Worm (Caenorhabditis elegans): ENCODE data around the gene tald-1.
A peak's percentile ranks its signal among the peaks of the same experiment; 100 is the strongest.

The tald-1 gene

ce11 chrIV:4390438-4390894 is 4.0 kb downstream of the tald-1 start, which contains the start of the genes rpl-7A and set-21 (continued):
- TF ChIP-seq daf-16 (GFP tag; optimal IDR thresholded peaks at IDR 0.05) (peak; percentile 17 to 77), daf-16 (tag; optimal IDR thresholded peaks at IDR 0.05) (peak; percentile 45), unc-62 (GFP tag; optimal IDR thresholded peaks at IDR 0.05 in 1 of 2) (peak in 1 of 2 experiments; percentile 90), unc-62 (tag; optimal IDR thresholded peaks at IDR 0.05) (no peak), dmd-9 (GFP tag; IDR thresholded peaks at IDR 0.05) (peak; percentile 97), nhr-28 (tag; optimal IDR thresholded peaks at IDR 0.05) (peak; percentile 91), nhr-25 (tag; optimal IDR thresholded peaks at IDR 0.05; ENCODE audit: borderline replicate concordance, insufficient read depth) (peak; percentile 93), lin-39 (tag; optimal IDR thresholded peaks at IDR 0.05) (no peak), snpc-4 (tag; optimal IDR thresholded peaks at IDR 0.05) (no peak), zip-11 (GFP tag; IDR thresholded peaks at IDR 0.05) (no peak), jun-1 (tag; optimal IDR thresholded peaks at IDR 0.05) (peak; percentile 70), ceh-62 (tag; optimal IDR thresholded peaks at IDR 0.05) (no peak), pha-4 (GFP tag; IDR thresholded peaks at IDR 0.05) (peak; percentile 98), pha-4 (tag; optimal IDR thresholded peaks at IDR 0.05) (no peak), ceh-28 (tag; optimal IDR thresholded peaks at IDR 0.05) (no peak), hlh-11 (tag; optimal IDR thresholded peaks at IDR 0.05) (peak; percentile 94), aha-1 (tag) (peak; percentile 98), set-16 (GFP tag; IDR thresholded peaks at IDR 0.05) (peak; percentile 31; the same call in 1 of the 2 replicates), dmd-8 (GFP tag; IDR thresholded peaks at IDR 0.05) (peak; percentile 71; the same call in 1 of the 2 replicates), nhr-111 (GFP tag; optimal IDR thresholded peaks at IDR 0.05) (no peak), aly-2 (tag; optimal IDR thresholded peaks at IDR 0.05) (no peak), madf-9 (GFP tag; conservative IDR thresholded peaks at IDR 0.05) (peak; percentile 95), unc-39 (tag; optimal IDR thresholded peaks at IDR 0.05) (no peak), nhr-10 (tag; optimal IDR thresholded peaks at IDR 0.05) (no peak), duxl-1 (tag; optimal IDR thresholded peaks at IDR 0.05; ENCODE audit: poor library complexity) (peak; percentile 94), madf-5 (GFP tag; IDR thresholded peaks at IDR 0.05) (peak; percentile 73 to 95; a peak in 3 of 4 replicates), ceh-20 (GFP tag; IDR thresholded peaks at IDR 0.05) (peak; percentile 98), lsy-2 (tag; optimal IDR thresholded peaks at IDR 0.05) (peak; percentile 93 to 96), nhr-76 (tag; optimal IDR thresholded peaks at IDR 0.05) (no peak), nhr-102 (tag; optimal IDR thresholded peaks at IDR 0.05) (peak; percentile 97), ceh-82 (tag; optimal IDR thresholded peaks at IDR 0.05) (no peak), F10B5.3 (tag; optimal IDR thresholded peaks at IDR 0.05) (peak; percentile 90), skn-1 (tag; optimal IDR thresholded peaks at IDR 0.05) (no peak), Y5F2A.4 (GFP tag; optimal IDR thresholded peaks at IDR 0.05) (peak; percentile 80), zfp-2 (tag; optimal IDR thresholded peaks at IDR 0.05) (peak; percentile 92), Y48G9A.11 (GFP tag; IDR thresholded peaks at IDR 0.05) (peak; percentile 90), nhr-48 (tag; optimal IDR thresholded peaks at IDR 0.05) (peak; percentile 84), nhr-77 (tag; optimal IDR thresholded peaks at IDR 0.05) (peak; percentile 96), F44E2.7 (GFP tag; IDR thresholded peaks at IDR 0.05) (0 out of 2 replicates have a peak, but pooled peaks have one; percentile 77), ceh-44 (GFP tag; IDR thresholded peaks at IDR 0.05) (peak; percentile 69), mes-2 (tag; optimal IDR thresholded peaks at IDR 0.05; ENCODE audit: poor library complexity, severe bottlenecking) (peak; percentile 97), fkh-10 (GFP tag; optimal IDR thresholded peaks at IDR 0.05) (peak; percentile 52), zfp-3 (GFP tag; conservative IDR thresholded peaks at IDR 0.05) (peak; percentile 98), Y75B8A.6 (GFP tag; IDR thresholded peaks at IDR 0.05) (peak; percentile 95), spr-1 (tag; optimal IDR thresholded peaks at IDR 0.05) (peak; percentile 92), hmg-1.1 (GFP tag; IDR thresholded peaks at IDR 0.05) (peak; percentile 98), saeg-2 (GFP tag; IDR thresholded peaks at IDR 0.05) (peak; percentile 97), dmd-6 (GFP tag; IDR thresholded peaks at IDR 0.05) (peak; percentile 97), mxl-3 (GFP tag; optimal IDR thresholded peaks at IDR 0.05) (peak; percentile 90), zip-2 (tag; optimal IDR thresholded peaks at IDR 0.05) (peak; percentile 43), daf-19 (GFP tag; conservative IDR thresholded peaks at IDR 0.05) (peak; percentile 95), ceh-32 (tag; optimal IDR thresholded peaks at IDR 0.05; ENCODE audit: poor library complexity) (peak; percentile 10)
